Fruit fly (Drosophila melanogaster) whole organism, pupa: Measurements from ENCODE around the gene IPIP.

Experiments
- CG17806 ChIP-seq: fragments of 200-800 bp; sonication (Bioruptor generic); optimal IDR thresholded peaks from 2 replicates; lab custom pipeline; 2018; ENCODE audit warnings: missing biosample characterization, mild to moderate bottlenecking, missing genetic modification characterization, moderate library complexity
- D1 ChIP-seq: fragments of 200-800 bp; sonication (Bioruptor generic); optimal IDR thresholded peaks from 2 replicates; lab custom pipeline; 2018; ENCODE audit warnings: missing biosample characterization, mild to moderate bottlenecking, missing genetic modification characterization, moderate library complexity
- Pif1B ChIP-seq: fragments of 200-800 bp; sonication (Bioruptor generic); optimal IDR thresholded peaks from 3 replicates; lab custom pipeline; 2016; ENCODE audit warnings: missing biosample characterization, missing genetic modification characterization

- TF ChIP-seq Pif1B (GFP tag; lab: Kevin White, UChicago) (no peak), CG17806 (tag; lab: Kevin White, UChicago) (no peak), D1 (tag; lab: Kevin White, UChicago) (no peak)
These were observed 34.4 kb downstream of the IPIP start, which contains the start of gene Kr-h1 for dm6 chr2L:6082157-6082645.
